Worm (Caenorhabditis elegans): ENCODE results near the gene nspg-14.

DNA sequence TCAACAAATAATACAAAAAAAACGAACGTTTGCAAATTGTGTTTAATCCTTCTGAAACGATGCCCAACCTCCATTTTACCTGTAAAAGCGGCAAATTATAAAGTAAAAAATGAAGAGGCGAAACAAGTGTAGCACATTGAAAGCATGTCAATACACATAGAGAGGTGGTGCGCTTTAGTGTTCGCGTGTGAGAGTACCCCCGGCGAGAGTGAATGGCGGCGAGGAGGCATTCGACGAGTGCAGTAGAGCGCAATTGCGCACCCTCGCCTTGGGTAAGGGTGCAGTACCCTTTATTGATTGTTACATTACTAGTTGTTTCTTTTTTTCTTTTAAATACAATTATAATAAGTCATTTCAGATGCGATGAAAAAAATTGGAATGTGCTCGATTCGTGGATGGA lies 22.4 kb downstream of the nspg-14 start, which contains the start of gene hst-6:
- no peak for TF ChIP-seq skn-1 (tag; optimal IDR thresholded peaks at IDR 0.05)
- TF ChIP-seq zfp-2 (tag; optimal IDR thresholded peaks at IDR 0.05) = no peak
- TF ChIP-seq unc-62 (GFP tag; optimal IDR thresholded peaks at IDR 0.05 in 1 of 2) = peak in 1 of 2 experiments; percentile 98
- no peak for TF ChIP-seq unc-62 (tag; optimal IDR thresholded peaks at IDR 0.05)
- peak; percentile 46 for TF ChIP-seq pqm-1 (tag; optimal IDR thresholded peaks at IDR 0.05)
- TF ChIP-seq ztf-7 (tag; optimal IDR thresholded peaks at IDR 0.05) = no peak
- peak; percentile 79 for TF ChIP-seq T20F7.1 (GFP tag; optimal IDR thresholded peaks at IDR 0.05)
- no peak for TF ChIP-seq spr-3 (GFP tag; optimal IDR thresholded peaks at IDR 0.05)
- peak; percentile 53 for TF ChIP-seq hlh-30 (tag; optimal IDR thresholded peaks at IDR 0.05; ENCODE audit: insufficient read depth)
- no peak for TF ChIP-seq nhr-42 (GFP tag; IDR thresholded peaks at IDR 0.05)
- no peak for TF ChIP-seq lir-3 (tag; optimal IDR thresholded peaks at IDR 0.05)
